Worm (Caenorhabditis elegans): ENCODE results near the gene dpff-1.
A peak's percentile ranks its signal among the peaks of the same experiment; 100 is the strongest.

dpff-1 gene

ce11 chrIII:5906749-5907148, 603 bp upstream of the dpff-1 start, which contains the start of gene erd-2.2:
erd-2.2 (plus strand) TSS chrIII:5907049.
- TF ChIP-seq elt-1 (tag; optimal IDR thresholded peaks at IDR 0.05; ENCODE audit: borderline replicate concordance, insufficient read depth) (no peak), blmp-1 (tag; optimal IDR thresholded peaks at IDR 0.05) (no peak), sem-2 (GFP tag; optimal IDR thresholded peaks at IDR 0.05) (no peak), cnd-1 (tag; optimal IDR thresholded peaks at IDR 0.05) (no peak), sptf-1 (tag; optimal IDR thresholded peaks at IDR 0.05) (no peak), ceh-39 (tag; optimal IDR thresholded peaks at IDR 0.05) (no peak), ham-2 (GFP tag; optimal IDR thresholded peaks at IDR 0.05) (no peak), lin-13 (tag; optimal IDR thresholded peaks at IDR 0.05) (no peak), nhr-12 (tag; optimal IDR thresholded peaks at IDR 0.05) (no peak)

ce11 chrIII:5902558-5902957, 3.6 kb downstream of the dpff-1 start:
- TF ChIP-seq ces-1 (GFP tag; optimal IDR thresholded peaks at IDR 0.05) (peak; percentile 82), ceh-83 (GFP tag; optimal IDR thresholded peaks at IDR 0.05) (no peak)

- TF ChIP-seq ceh-43 (GFP tag; optimal IDR thresholded peaks at IDR 0.05) (no peak), nhr-76 (tag; optimal IDR thresholded peaks at IDR 0.05) (no peak), unc-39 (tag; optimal IDR thresholded peaks at IDR 0.05) (no peak), zip-8 (tag; optimal IDR thresholded peaks at IDR 0.05) (peak; percentile 92), nhr-2 (tag; optimal IDR thresholded peaks at IDR 0.05) (peak; percentile 85), elt-3 (tag; optimal IDR thresholded peaks at IDR 0.05) (no peak), pha-4 (tag; optimal IDR thresholded peaks at IDR 0.05) (no peak), mab-5 (tag; optimal IDR thresholded peaks at IDR 0.05) (no peak), tbx-8 (GFP tag; optimal IDR thresholded peaks at IDR 0.05) (no peak), ham-2 (GFP tag; optimal IDR thresholded peaks at IDR 0.05) (no peak), bed-3 (GFP tag; optimal IDR thresholded peaks at IDR 0.05) (no peak), ceh-39 (tag; optimal IDR thresholded peaks at IDR 0.05) (peak; percentile 96), ztf-11 (tag; optimal IDR thresholded peaks at IDR 0.05) (no peak), mep-1 (tag; optimal IDR thresholded peaks at IDR 0.05) (no peak), drap-1 (GFP tag; optimal IDR thresholded peaks at IDR 0.05) (no peak), nhr-12 (tag; optimal IDR thresholded peaks at IDR 0.05) (no peak), unc-120 (tag; optimal IDR thresholded peaks at IDR 0.05; ENCODE audit: poor library complexity, severe bottlenecking) (no peak)
Measured at ce11 chrIII:5900709-5901108, 5.4 kb downstream of the dpff-1 start.

- TF ChIP-seq snpc-4 (tag; optimal IDR thresholded peaks at IDR 0.05): no peak
- TF ChIP-seq unc-62 (GFP tag; optimal IDR thresholded peaks at IDR 0.05): no peak
- no peak for TF ChIP-seq nhr-2 (tag; optimal IDR thresholded peaks at IDR 0.05)
- peak; percentile 59 for TF ChIP-seq hlh-1 (tag; optimal IDR thresholded peaks at IDR 0.05)
- TF ChIP-seq tbx-8 (GFP tag; optimal IDR thresholded peaks at IDR 0.05): no peak
- no peak for TF ChIP-seq nhr-28 (tag; optimal IDR thresholded peaks at IDR 0.05)
- TF ChIP-seq nhr-237 (tag; optimal IDR thresholded peaks at IDR 0.05): no peak
- no peak for TF ChIP-seq lsy-2 (tag; optimal IDR thresholded peaks at IDR 0.05)
- peak; percentile 67 for TF ChIP-seq unc-120 (tag; optimal IDR thresholded peaks at IDR 0.05; ENCODE audit: poor library complexity, severe bottlenecking)
- TF ChIP-seq cnd-1 (tag; optimal IDR thresholded peaks at IDR 0.05): no peak
- TF ChIP-seq zip-8 (tag; optimal IDR thresholded peaks at IDR 0.05): no peak
- no peak for TF ChIP-seq drap-1 (GFP tag; optimal IDR thresholded peaks at IDR 0.05)
Measured at ce11 chrIII:5898631-5899030, 7.5 kb downstream of the dpff-1 start.

ce11 chrIII:5897468-5897867, 8.7 kb downstream of the dpff-1 start:
- TF ChIP-seq ces-1 (GFP tag; optimal IDR thresholded peaks at IDR 0.05) (peak; percentile 27), zip-8 (tag; optimal IDR thresholded peaks at IDR 0.05) (no peak)

- no peak for TF ChIP-seq lin-13 (tag; optimal IDR thresholded peaks at IDR 0.05)
- no peak for TF ChIP-seq unc-120 (tag; optimal IDR thresholded peaks at IDR 0.05; ENCODE audit: poor library complexity, severe bottlenecking)
- no peak for TF ChIP-seq bed-3 (GFP tag; optimal IDR thresholded peaks at IDR 0.05)
- no peak for TF ChIP-seq sem-2 (GFP tag; optimal IDR thresholded peaks at IDR 0.05)
- TF ChIP-seq unc-39 (tag; optimal IDR thresholded peaks at IDR 0.05): no peak
- TF ChIP-seq cnd-1 (tag; optimal IDR thresholded peaks at IDR 0.05): no peak
- TF ChIP-seq mab-5 (tag; optimal IDR thresholded peaks at IDR 0.05): no peak
- no peak for TF ChIP-seq snpc-4 (tag; optimal IDR thresholded peaks at IDR 0.05)
- no peak for TF ChIP-seq sptf-1 (tag; optimal IDR thresholded peaks at IDR 0.05)
- TF ChIP-seq ztf-11 (tag; optimal IDR thresholded peaks at IDR 0.05): no peak
- no peak for TF ChIP-seq drap-1 (GFP tag; optimal IDR thresholded peaks at IDR 0.05)
- no peak for TF ChIP-seq ceh-43 (GFP tag; optimal IDR thresholded peaks at IDR 0.05)
- TF ChIP-seq mls-2 (tag; optimal IDR thresholded peaks at IDR 0.05): no peak
- TF ChIP-seq ces-1 (GFP tag; optimal IDR thresholded peaks at IDR 0.05): no peak
- no peak for TF ChIP-seq elt-3 (tag; optimal IDR thresholded peaks at IDR 0.05)
- no peak for TF ChIP-seq nhr-237 (tag; optimal IDR thresholded peaks at IDR 0.05)
- no peak for TF ChIP-seq zip-8 (tag; optimal IDR thresholded peaks at IDR 0.05)
Measured at ce11 chrIII:5895913-5896312, 10.2 kb downstream of the dpff-1 start, which contains the start of gene pxl-1. pxl-1 (minus strand) TSS chrIII:5896013.

Data from whole organism, mixed stage, embryonic.